Worm (Caenorhabditis elegans) whole organism, young adult: ENCODE results near the gene Y71H2AM.6.

Source experiments
- B0035.1 ChIP-seq: sonication (generic microtip); optimal IDR thresholded peaks from 2 replicates; lab custom pipeline; 2016; ENCODE audit warnings: missing genetic modification characterization, mild to moderate bottlenecking, missing compliant biosample characterization, missing genotype, missing genetic modification reagents
- C06A6.2 ChIP-seq: fragments of 200-800 bp; sonication (Bioruptor generic); conservative IDR thresholded peaks from 2 replicates; pipeline ENCODE4 v1.3.6; 2022; ENCODE audit warnings: missing genetic modification characterization, missing compliant biosample characterization
- F22D6.2 ChIP-seq: sonication (generic microtip); optimal IDR thresholded peaks from 2 replicates; lab custom pipeline; 2016; ENCODE audit warnings: mild to moderate bottlenecking, missing genetic modification characterization, missing compliant biosample characterization
- F23B12.7 ChIP-seq: sonication (generic microtip); optimal IDR thresholded peaks from 2 replicates; lab custom pipeline; 2017; ENCODE audit warnings: missing genetic modification characterization, mild to moderate bottlenecking, missing compliant biosample characterization, antibody characterized with exemption, moderate library complexity; ENCODE audit not compliant: insufficient read depth
- F49E8.2 ChIP-seq: sonication (generic microtip); optimal IDR thresholded peaks from 3 replicates; lab custom pipeline; 2017; ENCODE audit warnings: missing genetic modification characterization, mild to moderate bottlenecking, missing compliant biosample characterization, antibody characterized with exemption, moderate library complexity; ENCODE audit not compliant: insufficient read depth
- K11D2.4 ChIP-seq: fragments of 200-800 bp; sonication (Bioruptor generic); IDR thresholded peaks from 2 replicates; pipeline ENCODE4 v1.3.6; 2022; ENCODE audit warnings: missing genetic modification reagents, missing genetic modification characterization, missing compliant biosample characterization
- Y53F4B.3 ChIP-seq: fragments of 200-800 bp; sonication (Bioruptor generic); IDR thresholded peaks from 2 replicates; pipeline ENCODE4 v1.3.6; 2022; ENCODE audit warnings: missing genetic modification reagents, missing genetic modification characterization, missing compliant biosample characterization
- Y95B8A.8 ChIP-seq: fragments of 200-800 bp; sonication (Bioruptor generic); IDR thresholded peaks from 2 replicates; pipeline ENCODE4 v1.3.6; 2022; ENCODE audit warnings: missing genetic modification reagents, missing genetic modification characterization, missing compliant biosample characterization
- aptf-2 ChIP-seq: fragments of 200-800 bp; sonication (Bioruptor generic); conservative IDR thresholded peaks from 2 replicates; pipeline ENCODE4 v1.3.6; 2022; ENCODE audit warnings: missing genetic modification reagents, missing genetic modification characterization, missing compliant biosample characterization
- athp-1 ChIP-seq: sonication (generic microtip); optimal IDR thresholded peaks from 2 replicates; lab custom pipeline; 2017; ENCODE audit warnings: mild to moderate bottlenecking, missing genetic modification characterization, missing compliant biosample characterization
- attf-3 ChIP-seq: fragments of 200-800 bp; sonication (Bioruptor generic); conservative IDR thresholded peaks from 2 replicates; pipeline ENCODE4 v1.3.6; 2022; ENCODE audit warnings: missing genetic modification reagents, missing genetic modification characterization, missing compliant biosample characterization
- attf-6 ChIP-seq: fragments of 200-800 bp; sonication (Bioruptor generic); IDR thresholded peaks from 2 replicates; pipeline ENCODE4 v1.3.6; 2022; ENCODE audit warnings: missing genetic modification reagents, missing genetic modification characterization, missing compliant biosample characterization
- bed-2 ChIP-seq: fragments of 200-800 bp; sonication (Bioruptor generic); IDR thresholded peaks from 2 replicates; pipeline ENCODE4 v1.3.6; 2022; ENCODE audit warnings: missing genetic modification reagents, missing genetic modification characterization, missing compliant biosample characterization
- cebp-1 ChIP-seq, 2 experiments: fragments of 200-800 bp in 1 of 2; sonication (Bioruptor generic) in 1 of 2; sonication (generic microtip) in 1 of 2; IDR thresholded peaks in 1 of 2; optimal IDR thresholded peaks in 1 of 2; 2 replicates each; pipeline versions ENCODE4 v1.3.6 to Lab custom; 2017 to 2022; ENCODE audit warnings: missing compliant biosample characterization in 2 of 2, missing genetic modification characterization in 2 of 2, mild to moderate bottlenecking in 1 of 2, missing genetic modification reagents in 1 of 2, moderate library complexity in 1 of 2
- cebp-2 ChIP-seq: fragments of 200-800 bp; sonication (Bioruptor generic); IDR thresholded peaks from 2 replicates; pipeline ENCODE4 v1.3.6; 2022; ENCODE audit warnings: missing genetic modification characterization, missing compliant biosample characterization
- ceh-79 ChIP-seq: sonication (generic microtip); optimal IDR thresholded peaks from 2 replicates; lab custom pipeline; 2017; ENCODE audit warnings: mild to moderate bottlenecking, missing genetic modification characterization, missing compliant biosample characterization
- chd-7 ChIP-seq: sonication (generic microtip); optimal IDR thresholded peaks from 2 replicates; lab custom pipeline; 2016; ENCODE audit warnings: mild to moderate bottlenecking, missing genetic modification characterization, moderate library complexity, missing compliant biosample characterization
- die-1 ChIP-seq: sonication (generic microtip); optimal IDR thresholded peaks from 2 replicates; lab custom pipeline; 2016; ENCODE audit warnings: missing genotype, mild to moderate bottlenecking, missing genetic modification characterization, missing compliant biosample characterization
- gei-17 ChIP-seq: fragments of 200-800 bp; sonication (Bioruptor generic); optimal IDR thresholded peaks from 2 replicates; lab custom pipeline; 2018; ENCODE audit warnings: mild to moderate bottlenecking, missing genetic modification characterization, missing compliant biosample characterization
- hmg-20 ChIP-seq: fragments of 200-800 bp; sonication (Bioruptor generic); IDR thresholded peaks from 2 replicates; pipeline ENCODE4 v1.3.6; 2022; ENCODE audit warnings: missing genetic modification reagents, missing genetic modification characterization, missing compliant biosample characterization
- lin-54 ChIP-seq: fragments of 200-800 bp; sonication (Bioruptor generic); optimal IDR thresholded peaks from 2 replicates; lab custom pipeline; 2018; ENCODE audit warnings: mild to moderate bottlenecking, missing genetic modification characterization, missing compliant biosample characterization
- lir-1 ChIP-seq: fragments of 200-800 bp; sonication (Bioruptor generic); conservative IDR thresholded peaks from 2 replicates; pipeline ENCODE4 v1.3.6; 2022; ENCODE audit warnings: missing genetic modification reagents, missing genetic modification characterization, missing compliant biosample characterization
- madf-3 ChIP-seq: fragments of 200-800 bp; sonication (Bioruptor generic); IDR thresholded peaks from 2 replicates; pipeline ENCODE4 v1.3.6; 2022; ENCODE audit warnings: missing genetic modification reagents, missing genetic modification characterization, missing compliant biosample characterization
- madf-6 ChIP-seq: fragments of 200-800 bp; sonication (Bioruptor generic); IDR thresholded peaks from 2 replicates; pipeline ENCODE4 v1.3.6; 2022; ENCODE audit warnings: missing genetic modification reagents, missing genetic modification characterization, missing compliant biosample characterization
- mes-4 ChIP-seq: sonication (generic microtip); optimal IDR thresholded peaks from 2 replicates; lab custom pipeline; 2016; ENCODE audit warnings: missing genotype, missing genetic modification characterization, missing compliant biosample characterization
- nfyb-1 ChIP-seq: fragments of 200-800 bp; sonication (Bioruptor generic); IDR thresholded peaks from 2 replicates; pipeline ENCODE4 v1.3.6; 2022; ENCODE audit warnings: missing genetic modification reagents, missing genetic modification characterization, missing compliant biosample characterization
- nhr-120 ChIP-seq: fragments of 200-800 bp; sonication (Bioruptor generic); IDR thresholded peaks from 2 replicates; pipeline ENCODE4 v1.3.6; 2022; ENCODE audit warnings: missing genetic modification characterization, missing compliant biosample characterization
- rpc-1 ChIP-seq, 2 experiments: fragments of 150-350 bp in 1 of 2; sonication (generic microtip) in 1 of 2; optimal IDR thresholded peaks; 2 replicates each; lab custom pipeline; 2014 to 2018; ENCODE audit warnings: missing biosample characterization in 1 of 2, missing genetic modification characterization in 1 of 2, missing genetic modification reagents in 1 of 2, missing genotype in 1 of 2
- somi-1 ChIP-seq: fragments of 200-800 bp; sonication (Bioruptor generic); optimal IDR thresholded peaks from 2 replicates; lab custom pipeline; 2018; ENCODE audit warnings: mild to moderate bottlenecking, missing genetic modification characterization, missing compliant biosample characterization
- tbp1 ChIP-seq: fragments of 200-800 bp; sonication (Bioruptor generic); optimal IDR thresholded peaks from 2 replicates; lab custom pipeline; 2018; ENCODE audit warnings: mild to moderate bottlenecking, missing genetic modification characterization, missing compliant biosample characterization
- tbx-9 ChIP-seq: sonication (generic microtip); optimal IDR thresholded peaks from 2 replicates; lab custom pipeline; 2016; ENCODE audit warnings: borderline replicate concordance, missing genetic modification characterization, inconsistent platforms, missing compliant biosample characterization
- unc-130 ChIP-seq: sonication (generic microtip); optimal IDR thresholded peaks from 2 replicates; lab custom pipeline; 2016; ENCODE audit warnings: missing genetic modification reagents, missing genetic modification characterization, missing compliant biosample characterization
- xnd-1 ChIP-seq: sonication (generic microtip); optimal IDR thresholded peaks from 2 replicates; lab custom pipeline; 2016; ENCODE audit warnings: missing genotype, missing genetic modification reagents, missing genetic modification characterization, missing compliant biosample characterization
- zfh-2 ChIP-seq: fragments of 200-800 bp; sonication (Bioruptor generic); conservative IDR thresholded peaks from 2 replicates; pipeline ENCODE4 v1.3.6; 2022; ENCODE audit warnings: missing genetic modification reagents, missing genetic modification characterization, missing compliant biosample characterization
- zim-3 ChIP-seq: sonication (generic microtip); optimal IDR thresholded peaks from 2 replicates; lab custom pipeline; 2017; ENCODE audit warnings: mild to moderate bottlenecking, missing genetic modification characterization, moderate library complexity, missing compliant biosample characterization
- ztf-18 ChIP-seq: sonication (generic microtip); optimal IDR thresholded peaks from 2 replicates; lab custom pipeline; 2016; ENCODE audit warnings: missing genotype, mild to moderate bottlenecking, missing genetic modification characterization, missing compliant biosample characterization
- ztf-22 ChIP-seq: fragments of 200-800 bp; sonication (Bioruptor generic); optimal IDR thresholded peaks from 2 replicates; lab custom pipeline; 2018; ENCODE audit warnings: mild to moderate bottlenecking, missing genetic modification characterization, moderate library complexity, missing compliant biosample characterization
- ztf-25 ChIP-seq: fragments of 200-800 bp; sonication (Bioruptor generic); IDR thresholded peaks from 2 replicates; pipeline ENCODE4 v1.3.6; 2022; ENCODE audit warnings: missing genetic modification reagents, missing genetic modification characterization, missing compliant biosample characterization
- ztf-28 ChIP-seq: fragments of 200-800 bp; sonication (Bioruptor generic); IDR thresholded peaks from 2 replicates; pipeline ENCODE4 v1.3.6; 2022; ENCODE audit warnings: missing genetic modification reagents, missing genetic modification characterization, missing compliant biosample characterization

Gene Y71H2AM.6

DNA sequence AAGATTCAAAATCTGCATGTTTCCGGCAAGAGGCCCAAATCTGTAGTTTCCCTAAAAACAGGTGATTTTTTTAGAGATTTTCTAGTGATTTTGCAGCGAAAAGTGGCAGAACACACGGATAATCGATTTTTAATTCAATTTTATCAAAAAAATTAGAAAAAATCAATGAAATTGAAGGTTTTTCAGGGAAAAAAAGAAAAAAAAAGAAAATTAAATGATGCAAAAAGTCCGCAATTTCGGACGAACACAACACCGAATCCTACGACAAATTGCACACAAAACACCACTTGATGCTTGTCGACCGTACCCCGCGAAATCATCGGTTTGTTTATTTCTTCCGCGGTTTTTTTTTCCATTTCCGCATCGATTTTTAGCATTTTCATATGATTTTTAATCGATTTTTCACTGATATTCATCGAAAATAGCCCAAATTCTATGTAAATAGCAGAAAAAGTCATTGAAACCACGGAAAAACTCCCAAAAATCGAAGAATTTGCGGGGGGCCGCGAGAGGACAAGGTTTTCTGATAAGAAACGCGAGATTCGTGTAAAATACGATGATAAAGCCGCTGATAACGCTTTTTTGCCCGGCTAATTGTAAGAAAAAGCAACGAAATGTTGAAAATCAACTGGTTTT lies 34.2 kb downstream of the Y71H2AM.6 start, which contains the start of gene tufm-1 (continued):
- TF ChIP-seq lir-1 (GFP tag; lab: Robert Waterston, UW) (no peak), somi-1 (GFP tag; lab: Kevin White, UChicago) (no peak), ztf-22 (GFP tag; lab: Kevin White, UChicago) (no peak), hmg-20 (GFP tag; lab: Robert Waterston, UW) (no peak), F23B12.7 (tag; lab: Kevin White, UChicago) (peak; percentile 62), aptf-2 (GFP tag; lab: Robert Waterston, UW) (no peak), unc-130 (GFP tag; lab: Kevin White, UChicago) (no peak), F22D6.2 (no peak), nhr-120 (no peak), attf-6 (GFP tag; lab: Robert Waterston, UW) (no peak), mes-4 (tag; lab: Kevin White, UChicago) (no peak), ztf-25 (GFP tag; lab: Robert Waterston, UW) (no peak), ceh-79 (tag; lab: Kevin White, UChicago) (no peak), madf-6 (GFP tag; lab: Robert Waterston, UW) (peak; percentile 82), zim-3 (no peak), xnd-1 (peak; percentile 30), F49E8.2 (tag; lab: Kevin White, UChicago) (no peak), ztf-18 (tag; lab: Kevin White, UChicago) (no peak), C06A6.2 (GFP tag; lab: Robert Waterston, UW) (no peak), madf-3 (no peak), lin-54 (GFP tag; lab: Kevin White, UChicago) (peak; percentile 19), Y95B8A.8 (GFP tag; lab: Robert Waterston, UW) (no peak), tbx-9 (tag; lab: Kevin White, UChicago) (no peak), tbp1 (GFP tag; lab: Kevin White, UChicago) (peak; percentile 16), athp-1 (tag; lab: Kevin White, UChicago) (no peak), bed-2 (no peak), rpc-1 (optimal IDR thresholded peaks at IDR 0.05; lab: Kevin White, UChicago) (no peak), rpc-1 (tag; optimal IDR thresholded peaks at IDR 0.05; lab: Kevin White, UChicago) (no peak), ztf-28 (GFP tag; lab: Robert Waterston, UW) (0 out of 2 replicates have a peak, but pooled peaks have one; percentile 19), B0035.1 (tag; lab: Kevin White, UChicago) (no peak), die-1 (tag; lab: Kevin White, UChicago) (no peak), nfyb-1 (no peak), gei-17 (GFP tag; lab: Kevin White, UChicago) (no peak), zfh-2 (GFP tag; lab: Robert Waterston, UW) (no peak), Y53F4B.3 (GFP tag; lab: Robert Waterston, UW) (no peak), attf-3 (GFP tag; lab: Robert Waterston, UW) (no peak), cebp-1 (GFP tag; IDR thresholded peaks at IDR 0.05; lab: Robert Waterston, UW) (no peak), cebp-1 (tag; optimal IDR thresholded peaks at IDR 0.05; lab: Kevin White, UChicago) (peak; percentile 11), chd-7 (tag; lab: Kevin White, UChicago) (no peak), K11D2.4 (GFP tag; lab: Robert Waterston, UW) (no peak), cebp-2 (GFP tag; lab: Robert Waterston, UW) (no peak)
- TF ChIP-seq, all 124 proteins: peak for 21
